Worm (Caenorhabditis elegans) whole organism, mixed stage, embryonic: ENCODE measurements around the gene egl-43.
A peak's percentile ranks its signal among the peaks of the same experiment; 100 is the strongest.

Experiments
- M03D4.4 ChIP-seq: sonication (generic microtip); optimal IDR thresholded peaks from 2 replicates; lab custom pipeline; 2017; ENCODE audit warnings: mild to moderate bottlenecking, missing genetic modification characterization, missing compliant biosample characterization
- bed-3 ChIP-seq: fragments of 200-800 bp; sonication (Bioruptor generic); optimal IDR thresholded peaks from 3 replicates; lab custom pipeline; 2018; ENCODE audit warnings: mild to moderate bottlenecking, missing genetic modification characterization, moderate library complexity, missing compliant biosample characterization
- ceh-39 ChIP-seq: fragments of 150-350 bp; optimal IDR thresholded peaks from 2 replicates; lab custom pipeline; 2014; ENCODE audit warnings: missing biosample characterization, missing genetic modification characterization
- ceh-43 ChIP-seq: fragments of 200-800 bp; sonication (Bioruptor generic); optimal IDR thresholded peaks from 2 replicates; lab custom pipeline; 2018; ENCODE audit warnings: mild to moderate bottlenecking, missing genetic modification characterization, moderate library complexity, missing compliant biosample characterization
- ceh-83 ChIP-seq: fragments of 200-800 bp; sonication (Bioruptor generic); optimal IDR thresholded peaks from 2 replicates; lab custom pipeline; 2018; ENCODE audit warnings: mild to moderate bottlenecking, missing genetic modification characterization, missing compliant biosample characterization
- ces-1 ChIP-seq: fragments of 150-350 bp; optimal IDR thresholded peaks from 2 replicates; lab custom pipeline; 2014; ENCODE audit warnings: missing biosample characterization, missing genetic modification reagents, missing genetic modification characterization
- cnd-1 ChIP-seq: fragments of 200-800 bp; sonication (Bioruptor generic); optimal IDR thresholded peaks from 2 replicates; lab custom pipeline; 2018; ENCODE audit warnings: mild to moderate bottlenecking, missing genetic modification characterization, missing compliant biosample characterization
- drap-1 ChIP-seq: fragments of 200-800 bp; sonication (Bioruptor generic); optimal IDR thresholded peaks from 3 replicates; lab custom pipeline; 2018; ENCODE audit warnings: mild to moderate bottlenecking, missing genetic modification characterization, missing compliant biosample characterization
- elt-1 ChIP-seq: sonication (generic microtip); optimal IDR thresholded peaks from 2 replicates; lab custom pipeline; 2017; ENCODE audit warnings: missing genetic modification characterization, mild to moderate bottlenecking, missing compliant biosample characterization, antibody characterized with exemption, moderate library complexity, borderline replicate concordance; ENCODE audit not compliant: insufficient read depth
- elt-3 ChIP-seq: fragments of 150-350 bp; optimal IDR thresholded peaks from 2 replicates; lab custom pipeline; 2014; ENCODE audit warnings: missing biosample characterization, missing genetic modification characterization
- flh-1 ChIP-seq: fragments of 200-800 bp; sonication (Bioruptor generic); optimal IDR thresholded peaks from 2 replicates; lab custom pipeline; 2018; ENCODE audit warnings: mild to moderate bottlenecking, missing genetic modification characterization, moderate library complexity, missing compliant biosample characterization
- ham-2 ChIP-seq: fragments of 200-800 bp; sonication (Bioruptor generic); optimal IDR thresholded peaks from 2 replicates; lab custom pipeline; 2018; ENCODE audit warnings: mild to moderate bottlenecking, missing genetic modification characterization, missing compliant biosample characterization
- hlh-1 ChIP-seq: fragments of 150-350 bp; optimal IDR thresholded peaks from 2 replicates; lab custom pipeline; 2014; ENCODE audit warnings: missing biosample characterization, missing genetic modification reagents, missing genetic modification characterization
- lin-13 ChIP-seq: fragments of 150-350 bp; optimal IDR thresholded peaks from 2 replicates; lab custom pipeline; 2014; ENCODE audit warnings: missing biosample characterization, missing genetic modification characterization
- lin-32 ChIP-seq: fragments of 200-800 bp; sonication (Bioruptor generic); optimal IDR thresholded peaks from 2 replicates; lab custom pipeline; 2018; ENCODE audit warnings: mild to moderate bottlenecking, missing genetic modification characterization, missing compliant biosample characterization
- lsy-2 ChIP-seq: fragments of 150-350 bp; optimal IDR thresholded peaks from 2 replicates; lab custom pipeline; 2014; ENCODE audit warnings: missing biosample characterization, missing genetic modification characterization
- mab-5 ChIP-seq: fragments of 150-350 bp; optimal IDR thresholded peaks from 2 replicates; lab custom pipeline; 2014; ENCODE audit warnings: missing biosample characterization, missing genetic modification characterization
- mep-1 ChIP-seq: fragments of 150-350 bp; optimal IDR thresholded peaks from 2 replicates; lab custom pipeline; 2017; ENCODE audit warnings: missing biosample characterization, missing genetic modification reagents, missing genetic modification characterization, inconsistent platforms
- mls-2 ChIP-seq: sonication (generic microtip); optimal IDR thresholded peaks from 2 replicates; lab custom pipeline; 2016; ENCODE audit warnings: mild to moderate bottlenecking, missing genetic modification characterization, moderate library complexity, missing compliant biosample characterization
- nhr-12 ChIP-seq: fragments of 150-350 bp; optimal IDR thresholded peaks from 2 replicates; lab custom pipeline; 2014; ENCODE audit warnings: missing biosample characterization, missing genetic modification characterization
- nhr-2 ChIP-seq: fragments of 150-350 bp; optimal IDR thresholded peaks from 2 replicates; lab custom pipeline; 2014; ENCODE audit warnings: missing biosample characterization, missing genetic modification characterization
- nhr-237 ChIP-seq: fragments of 150-350 bp; optimal IDR thresholded peaks from 2 replicates; lab custom pipeline; 2014; ENCODE audit warnings: missing biosample characterization, missing genetic modification characterization
- nhr-76 ChIP-seq: sonication (generic microtip); optimal IDR thresholded peaks from 2 replicates; lab custom pipeline; 2017; ENCODE audit warnings: missing biosample characterization, missing genetic modification characterization
- pha-4 ChIP-seq: fragments of 150-350 bp; optimal IDR thresholded peaks from 2 replicates; lab custom pipeline; 2018; ENCODE audit warnings: missing biosample characterization, missing genetic modification reagents, missing genetic modification characterization
- sem-2 ChIP-seq: fragments of 200-800 bp; sonication (Bioruptor generic); optimal IDR thresholded peaks from 2 replicates; lab custom pipeline; 2018; ENCODE audit warnings: mild to moderate bottlenecking, missing genetic modification characterization, missing compliant biosample characterization
- snpc-4 ChIP-seq: fragments of 150-350 bp; optimal IDR thresholded peaks from 2 replicates; lab custom pipeline; 2014; ENCODE audit warnings: missing biosample characterization, missing genetic modification characterization
- sptf-1 ChIP-seq: sonication (generic microtip); optimal IDR thresholded peaks from 2 replicates; lab custom pipeline; 2017; ENCODE audit warnings: mild to moderate bottlenecking, missing genetic modification characterization, moderate library complexity, missing compliant biosample characterization
- tbx-8 ChIP-seq: fragments of 200-800 bp; sonication (Bioruptor generic); optimal IDR thresholded peaks from 2 replicates; lab custom pipeline; 2018; ENCODE audit warnings: mild to moderate bottlenecking, missing genetic modification characterization, moderate library complexity, missing compliant biosample characterization
- unc-120 ChIP-seq: sonication (generic microtip); optimal IDR thresholded peaks from 2 replicates; lab custom pipeline; 2017; ENCODE audit warnings: missing genetic modification characterization, missing compliant biosample characterization; ENCODE audit not compliant: poor library complexity, severe bottlenecking
- unc-39 ChIP-seq: fragments of 150-350 bp; optimal IDR thresholded peaks from 2 replicates; lab custom pipeline; 2014; ENCODE audit warnings: missing biosample characterization, missing genetic modification characterization
- unc-62 ChIP-seq: fragments of 150-350 bp; optimal IDR thresholded peaks from 2 replicates; lab custom pipeline; 2014; ENCODE audit warnings: missing biosample characterization, missing genetic modification reagents, missing genetic modification characterization
- zip-8 ChIP-seq: fragments of 150-350 bp; optimal IDR thresholded peaks from 2 replicates; lab custom pipeline; 2014; ENCODE audit warnings: missing biosample characterization, missing genetic modification characterization
- ztf-11 ChIP-seq: fragments of 150-350 bp; optimal IDR thresholded peaks from 2 replicates; lab custom pipeline; 2014; ENCODE audit warnings: missing biosample characterization, missing genetic modification characterization

egl-43 gene

DNA sequence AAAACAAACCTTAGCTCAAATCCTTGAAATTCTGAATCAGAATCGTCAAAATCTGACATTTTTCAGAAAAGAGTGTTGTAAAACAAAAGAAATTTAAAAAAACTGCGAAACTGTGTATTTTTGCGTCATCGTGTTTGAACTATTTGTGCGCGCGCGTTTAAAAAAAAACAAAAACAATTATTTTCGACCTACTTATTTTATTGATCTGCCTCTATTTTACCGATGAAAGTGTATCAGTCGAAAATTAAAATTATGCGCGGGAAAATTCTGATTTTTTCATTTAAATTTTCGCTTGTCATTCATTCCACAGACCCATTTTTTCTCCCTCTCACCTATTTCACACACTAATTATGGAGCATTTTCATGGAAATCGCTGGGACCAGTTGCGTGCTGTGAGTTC is 16.1 kb upstream of the egl-43 start, which contains the start of the genes C05C10.7 and C05C10.5:
C05C10.7 (minus strand) TSS at position 95 of the 400 bp plus-strand sequence.
C05C10.5 (plus strand) TSS at position 164 of the 400 bp plus-strand sequence.
- TF ChIP-seq mls-2 (tag; lab: Kevin White, UChicago) (no peak), ham-2 (GFP tag; lab: Kevin White, UChicago) (no peak), elt-3 (no peak), sem-2 (GFP tag; lab: Kevin White, UChicago) (no peak), pha-4 (tag; lab: Kevin White, UChicago) (no peak), nhr-12 (tag; lab: Kevin White, UChicago) (no peak), lin-13 (tag; lab: Kevin White, UChicago) (no peak), drap-1 (GFP tag; lab: Kevin White, UChicago) (no peak), unc-39 (tag; lab: Kevin White, UChicago) (no peak), snpc-4 (no peak), tbx-8 (GFP tag; lab: Kevin White, UChicago) (no peak), lin-32 (GFP tag; lab: Kevin White, UChicago) (no peak), cnd-1 (tag; lab: Kevin White, UChicago) (no peak), flh-1 (GFP tag; lab: Kevin White, UChicago) (no peak)

DNA sequence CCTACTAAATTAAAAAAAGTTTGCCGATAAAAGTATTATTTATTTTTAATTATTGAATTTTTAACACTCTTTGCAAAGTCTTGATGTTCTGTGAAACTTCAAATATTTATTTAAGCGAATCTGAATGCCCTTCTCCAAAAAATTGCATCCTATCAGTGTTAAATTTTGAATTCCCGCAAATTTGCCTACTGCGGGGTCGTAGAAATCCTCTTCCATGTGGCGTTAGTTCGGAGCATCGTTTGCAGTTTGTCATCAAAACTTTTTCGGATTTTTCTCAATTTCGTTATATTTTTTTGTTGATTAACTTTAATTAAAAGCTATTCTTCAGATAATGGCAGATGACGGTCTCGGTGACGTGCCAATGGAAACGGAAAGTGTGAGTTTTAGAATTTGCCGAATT is 14.6 kb upstream of the egl-43 start, which contains the start of gene ufd-3:
ufd-3 (plus strand) TSS at position 324 of the 400 bp plus-strand sequence.
- TF ChIP-seq nhr-237 (tag; lab: Kevin White, UChicago) (peak; percentile 76), drap-1 (GFP tag; lab: Kevin White, UChicago) (peak; percentile 34), cnd-1 (tag; lab: Kevin White, UChicago) (peak; percentile 36), bed-3 (no peak), sptf-1 (tag; lab: Kevin White, UChicago) (peak; percentile 74), lin-13 (tag; lab: Kevin White, UChicago) (peak; percentile 81), lsy-2 (tag; lab: Kevin White, UChicago) (peak; percentile 81), mep-1 (tag; lab: Kevin White, UChicago) (peak; percentile 91), elt-1 (tag; lab: Kevin White, UChicago) (no peak), sem-2 (GFP tag; lab: Kevin White, UChicago) (no peak), hlh-1 (tag; lab: Kevin White, UChicago) (peak; percentile 54), pha-4 (tag; lab: Kevin White, UChicago) (peak; percentile 82), unc-62 (no peak), nhr-76 (tag; lab: Kevin White, UChicago) (no peak), elt-3 (no peak), zip-8 (tag; lab: Kevin White, UChicago) (no peak), ces-1 (GFP tag; lab: Kevin White, UChicago) (peak; percentile 61)

DNA sequence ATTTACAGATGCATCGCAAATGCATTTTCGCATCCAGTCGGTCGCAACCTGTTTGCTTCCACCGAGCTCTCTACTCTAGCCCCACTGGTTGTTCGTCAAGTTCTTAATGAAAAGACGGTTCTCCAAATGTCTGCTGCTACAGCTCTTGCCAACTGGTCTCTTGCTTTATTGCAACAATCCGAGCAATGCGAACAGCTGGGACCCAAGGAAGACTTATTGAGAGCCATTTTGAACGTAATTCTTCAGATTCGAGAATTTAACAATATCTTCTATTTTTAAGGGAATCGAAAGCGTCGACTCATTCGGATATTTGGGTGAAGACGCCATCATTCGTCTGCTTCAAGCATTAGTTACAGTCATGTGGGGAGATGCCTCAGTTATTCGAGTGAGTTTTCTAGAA is 11.7 kb upstream of the egl-43 start:
- no peak for TF ChIP-seq elt-1 (tag; lab: Kevin White, UChicago)
- TF ChIP-seq unc-39 (tag; lab: Kevin White, UChicago), result no peak
- TF ChIP-seq sptf-1 (tag; lab: Kevin White, UChicago), result no peak
- TF ChIP-seq unc-120 (tag; lab: Kevin White, UChicago), result no peak

DNA sequence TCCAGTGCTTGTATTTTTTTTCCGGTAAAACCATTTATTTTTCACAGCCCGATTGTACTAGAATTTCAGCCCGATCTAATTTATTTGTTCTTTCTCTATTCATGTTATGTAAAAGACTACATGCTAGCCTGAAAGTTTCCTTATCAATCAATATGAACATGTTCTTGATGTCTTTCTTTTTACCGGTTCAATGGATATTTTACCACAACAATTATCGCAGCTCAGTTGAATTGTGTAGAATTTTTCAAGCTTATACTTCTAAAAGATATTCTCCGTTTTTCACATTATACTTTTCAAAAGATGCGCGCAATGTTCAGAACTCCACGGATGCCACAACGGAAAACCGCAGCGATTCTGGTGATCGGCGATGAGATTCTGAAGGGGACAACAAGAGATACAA is 11.1 kb upstream of the egl-43 start, which contains the start of gene flad-1:
flad-1 (plus strand) TSS at position 301 of the 400 bp plus-strand sequence.
- no peak for TF ChIP-seq ceh-39 (tag; lab: Kevin White, UChicago)
- TF ChIP-seq snpc-4, result no peak

DNA sequence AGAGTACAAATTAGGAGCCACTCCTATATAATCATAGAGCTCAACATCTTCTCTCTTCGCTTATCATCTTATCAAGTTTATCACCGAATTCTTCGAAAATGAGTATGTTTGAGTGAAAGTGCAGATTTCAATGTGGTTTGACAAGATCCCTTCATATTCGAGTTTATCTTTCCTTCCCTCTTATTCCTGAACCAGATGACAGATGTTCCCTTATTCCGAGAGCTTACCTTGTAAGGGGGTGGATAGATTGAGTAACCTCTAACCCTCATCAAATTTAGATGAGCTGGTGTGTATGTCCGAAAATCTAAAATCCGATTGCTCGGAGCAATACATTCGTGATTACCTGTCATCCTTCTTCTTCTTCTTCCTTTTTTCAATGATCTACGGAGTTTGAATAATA is 6.3 kb upstream of the egl-43 start:
- no peak for TF ChIP-seq bed-3
- no peak for TF ChIP-seq cnd-1 (tag; lab: Kevin White, UChicago)
- TF ChIP-seq snpc-4, result no peak
- TF ChIP-seq lin-32 (GFP tag; lab: Kevin White, UChicago), result no peak
- no peak for TF ChIP-seq nhr-76 (tag; lab: Kevin White, UChicago)
- TF ChIP-seq mab-5 (tag; lab: Kevin White, UChicago), result no peak
- TF ChIP-seq lsy-2 (tag; lab: Kevin White, UChicago), result no peak
- no peak for TF ChIP-seq tbx-8 (GFP tag; lab: Kevin White, UChicago)

DNA sequence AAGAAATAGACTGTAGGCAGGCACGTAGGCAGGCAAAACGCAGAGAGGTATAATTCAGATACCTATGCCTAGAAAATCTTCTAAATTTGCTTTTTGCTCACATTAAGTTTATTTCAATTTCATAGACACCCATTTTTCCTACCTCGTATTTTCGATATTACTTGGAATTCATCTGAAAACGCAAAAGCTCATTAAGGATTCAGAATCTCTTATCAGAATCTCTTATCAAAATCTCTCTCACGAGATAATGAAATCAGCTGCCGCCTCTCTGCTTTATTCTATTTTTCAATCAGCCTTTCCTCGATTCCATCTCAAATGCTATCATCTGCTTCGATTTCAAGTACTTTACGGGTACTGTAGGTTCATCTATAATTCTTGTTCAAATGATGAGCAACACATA is 3.1 kb upstream of the egl-43 start:
- TF ChIP-seq nhr-2 (tag; lab: Kevin White, UChicago) (no peak), ztf-11 (tag; lab: Kevin White, UChicago) (no peak), unc-62 (no peak), ceh-83 (no peak), bed-3 (no peak), unc-39 (tag; lab: Kevin White, UChicago) (no peak), elt-1 (tag; lab: Kevin White, UChicago) (no peak), lin-32 (GFP tag; lab: Kevin White, UChicago) (no peak), ceh-43 (GFP tag; lab: Kevin White, UChicago) (no peak), M03D4.4 (tag; lab: Kevin White, UChicago) (no peak), mab-5 (tag; lab: Kevin White, UChicago) (no peak), pha-4 (tag; lab: Kevin White, UChicago) (no peak), snpc-4 (no peak), lsy-2 (tag; lab: Kevin White, UChicago) (no peak), ces-1 (GFP tag; lab: Kevin White, UChicago) (no peak), sptf-1 (tag; lab: Kevin White, UChicago) (no peak), nhr-237 (tag; lab: Kevin White, UChicago) (no peak), flh-1 (GFP tag; lab: Kevin White, UChicago) (no peak)
